Fruit fly (Drosophila melanogaster) whole organism, embryonic: ENCODE data around the gene APP-BP1.
A peak's percentile ranks its signal among the peaks of the same experiment; 100 is the strongest.

Experiments
- Antp ChIP-seq: fragments of 200-800 bp; sonication (Bioruptor generic); optimal IDR thresholded peaks from 3 replicates; lab custom pipeline; 2016; ENCODE audit warnings: missing biosample characterization, missing genetic modification characterization
- Atf-2 ChIP-seq: fragments of 200-800 bp; sonication (Bioruptor generic); optimal IDR thresholded peaks from 2 replicates; lab custom pipeline; 2016; ENCODE audit warnings: missing biosample characterization, missing genetic modification characterization
- CG10462 ChIP-seq: fragments of 200-800 bp; sonication (Bioruptor generic); optimal IDR thresholded peaks from 2 replicates; lab custom pipeline; 2016; ENCODE audit warnings: missing biosample characterization, missing genetic modification characterization
- CG13775 ChIP-seq: fragments of 200-800 bp; sonication (Bioruptor generic); optimal IDR thresholded peaks from 3 replicates; lab custom pipeline; 2017; ENCODE audit warnings: missing biosample characterization, mild to moderate bottlenecking, missing genetic modification characterization
- CG1529 ChIP-seq: fragments of 200-800 bp; sonication (Bioruptor generic); optimal IDR thresholded peaks from 3 replicates; lab custom pipeline; 2018; ENCODE audit warnings: missing biosample characterization, missing genetic modification characterization
- CG15479 ChIP-seq: fragments of 200-800 bp; sonication (Bioruptor generic); optimal IDR thresholded peaks from 3 replicates; lab custom pipeline; 2019; ENCODE audit warnings: missing biosample characterization, mild to moderate bottlenecking, missing genetic modification characterization, moderate library complexity
- CG17361 ChIP-seq: fragments of 200-800 bp; sonication (Bioruptor generic); IDR thresholded peaks from 3 replicates; pipeline ENCODE4 v1.3.6; 2022; ENCODE audit warnings: missing biosample characterization, missing genetic modification characterization
- CG17385 ChIP-seq: fragments of 200-800 bp; sonication (Bioruptor generic); optimal IDR thresholded peaks from 3 replicates; lab custom pipeline; 2018; ENCODE audit warnings: missing biosample characterization, mild to moderate bottlenecking, missing genetic modification characterization
- CG18262 ChIP-seq: fragments of 200-800 bp; optimal IDR thresholded peaks from 3 replicates; lab custom pipeline; 2019; ENCODE audit warnings: missing biosample characterization, mild to moderate bottlenecking, missing genetic modification characterization, moderate library complexity
- CG18619 ChIP-seq: fragments of 200-800 bp; sonication (Bioruptor generic); optimal IDR thresholded peaks from 3 replicates; lab custom pipeline; 2017; ENCODE audit warnings: missing biosample characterization, mild to moderate bottlenecking, missing genetic modification characterization
- CG30020 ChIP-seq: fragments of 200-800 bp; optimal IDR thresholded peaks from 2 replicates; lab custom pipeline; 2019; ENCODE audit warnings: missing biosample characterization, mild to moderate bottlenecking, missing genetic modification characterization, moderate library complexity
- CG6689 ChIP-seq: fragments of 200-800 bp; sonication (Bioruptor generic); IDR thresholded peaks from 2 replicates; pipeline ENCODE4 v1.3.6; 2022; ENCODE audit warnings: missing biosample characterization, missing genetic modification characterization
- CG6813 ChIP-seq: fragments of 200-800 bp; sonication (Bioruptor generic); optimal IDR thresholded peaks from 2 replicates; lab custom pipeline; 2017; ENCODE audit warnings: missing biosample characterization, missing genetic modification characterization, mild to moderate bottlenecking, moderate library complexity, missing genetic modification reagents
- CG9932 ChIP-seq: fragments of 200-800 bp; sonication (Bioruptor generic); IDR thresholded peaks from 2 replicates; pipeline ENCODE4 v1.3.6; 2022; ENCODE audit warnings: missing biosample characterization, missing genetic modification characterization
- CHES-1-like ChIP-seq: fragments of 200-800 bp; sonication (Bioruptor generic); optimal IDR thresholded peaks from 2 replicates; lab custom pipeline; 2016; ENCODE audit warnings: missing biosample characterization, missing genetic modification characterization
- Camta ChIP-seq: fragments of 200-800 bp; sonication (Bioruptor generic); optimal IDR thresholded peaks from 2 replicates; lab custom pipeline; 2016; ENCODE audit warnings: missing biosample characterization, missing genetic modification characterization
- Deaf1 ChIP-seq: fragments of 200-800 bp; optimal IDR thresholded peaks from 3 replicates; lab custom pipeline; 2019; ENCODE audit warnings: missing biosample characterization, mild to moderate bottlenecking, missing genetic modification characterization, moderate library complexity
- Doc3 ChIP-seq: fragments of 200-800 bp; sonication (Bioruptor generic); IDR thresholded peaks from 3 replicates; pipeline ENCODE4 v1.3.6; 2022; ENCODE audit warnings: missing biosample characterization, missing genetic modification characterization; ENCODE audit not compliant: partially characterized antibody
- Dp ChIP-seq: fragments of 200-800 bp; sonication (Bioruptor generic); optimal IDR thresholded peaks from 2 replicates; lab custom pipeline; 2018; ENCODE audit warnings: missing biosample characterization, mild to moderate bottlenecking, missing genetic modification characterization, moderate library complexity
- Dref ChIP-seq: fragments of 200-800 bp; sonication (Bioruptor generic); IDR thresholded peaks from 2 replicates; pipeline ENCODE4 v1.3.6; 2022; ENCODE audit warnings: missing biosample characterization, missing genetic modification characterization
- Drgx ChIP-seq: fragments of 200-800 bp; sonication (Bioruptor generic); IDR thresholded peaks from 2 replicates; pipeline ENCODE4 v1.3.6; 2022; ENCODE audit warnings: missing biosample characterization, missing genetic modification characterization
- E2f2 ChIP-seq: fragments of 200-800 bp; sonication (Bioruptor generic); IDR thresholded peaks from 2 replicates; pipeline ENCODE4 v1.3.6; 2022; ENCODE audit warnings: missing biosample characterization, missing genetic modification characterization
- Eip74EF ChIP-seq, 2 experiments: fragments of 200-800 bp in 1 of 2; fragments of >200 bp in 1 of 2; sonication (Bioruptor generic) in 1 of 2; optimal IDR thresholded peaks; 2 replicates each; lab custom pipeline; 2017 to 2019; ENCODE audit warnings: missing biosample characterization in 2 of 2, missing genetic modification characterization in 2 of 2, mild to moderate bottlenecking in 1 of 2, moderate library complexity in 1 of 2
- HHEX ChIP-seq: fragments of 200-800 bp; sonication (Bioruptor generic); optimal IDR thresholded peaks from 3 replicates; lab custom pipeline; 2017; ENCODE audit warnings: missing biosample characterization, mild to moderate bottlenecking, missing genetic modification characterization, missing genetic modification reagents
- HLH3B ChIP-seq: fragments of 200-800 bp; sonication (Bioruptor generic); IDR thresholded peaks from 2 replicates; pipeline ENCODE4 v1.3.6; 2022; ENCODE audit warnings: missing biosample characterization, missing genetic modification characterization
- HLHmδ ChIP-seq: fragments of 200-800 bp; sonication (Bioruptor generic); optimal IDR thresholded peaks from 2 replicates; lab custom pipeline; 2018; ENCODE audit warnings: missing biosample characterization, mild to moderate bottlenecking, missing genetic modification characterization, moderate library complexity
- HmgD ChIP-seq: fragments of 200-800 bp; sonication (Bioruptor generic); optimal IDR thresholded peaks from 3 replicates; lab custom pipeline; 2016; ENCODE audit warnings: missing biosample characterization, missing genetic modification characterization
- Hmr ChIP-seq: fragments of 200-800 bp; sonication (Bioruptor generic); optimal IDR thresholded peaks from 3 replicates; lab custom pipeline; 2017; ENCODE audit warnings: mild to moderate bottlenecking, missing biosample characterization, missing genetic modification reagents, missing genetic modification characterization
- Hmx ChIP-seq: fragments of 200-800 bp; sonication (Bioruptor generic); optimal IDR thresholded peaks from 2 replicates; lab custom pipeline; 2016; ENCODE audit warnings: missing biosample characterization, missing genetic modification characterization
- NfI ChIP-seq: fragments of 200-800 bp; sonication (Bioruptor generic); optimal IDR thresholded peaks from 3 replicates; lab custom pipeline; 2018; ENCODE audit warnings: missing biosample characterization, mild to moderate bottlenecking, missing genetic modification characterization, moderate library complexity
- Poxn ChIP-seq: fragments of 200-800 bp; sonication (Bioruptor generic); IDR thresholded peaks from 2 replicates; pipeline ENCODE4 v1.3.6; 2022; ENCODE audit warnings: missing biosample characterization, missing genetic modification characterization
- Ssrp ChIP-seq: fragments of 200-800 bp; sonication (Bioruptor generic); optimal IDR thresholded peaks from 2 replicates; lab custom pipeline; 2018; ENCODE audit warnings: missing biosample characterization, mild to moderate bottlenecking, missing genetic modification characterization, moderate library complexity
- ac ChIP-seq: fragments of 200-800 bp; sonication (Bioruptor generic); optimal IDR thresholded peaks from 3 replicates; lab custom pipeline; 2017; ENCODE audit warnings: missing biosample characterization, mild to moderate bottlenecking, missing genetic modification characterization
- aop ChIP-seq: fragments of 200-800 bp; sonication (Bioruptor generic); IDR thresholded peaks from 2 replicates; pipeline ENCODE4 v1.3.6; 2022; ENCODE audit warnings: missing biosample characterization, missing genetic modification characterization
- bcd ChIP-seq: fragments of 200-800 bp; sonication (Bioruptor generic); optimal IDR thresholded peaks from 2 replicates; lab custom pipeline; 2017; ENCODE audit warnings: missing biosample characterization, mild to moderate bottlenecking, missing genetic modification characterization
- cg ChIP-seq: fragments of 200-800 bp; sonication (Bioruptor generic); optimal IDR thresholded peaks from 3 replicates; lab custom pipeline; 2019; ENCODE audit warnings: missing biosample characterization, mild to moderate bottlenecking, missing genetic modification characterization, moderate library complexity
- dan ChIP-seq: fragments of 200-800 bp; sonication (Bioruptor generic); IDR thresholded peaks from 2 replicates; pipeline ENCODE4 v1.3.6; 2022; ENCODE audit warnings: missing biosample characterization, missing genetic modification characterization
- eve ChIP-seq, 2 experiments: fragments of >200 bp; optimal IDR thresholded peaks; 2 replicates each; lab custom pipeline; 2017; ENCODE audit warnings: missing biosample characterization in 2 of 2, missing genetic modification characterization in 2 of 2
- fd96Cb ChIP-seq: fragments of 200-800 bp; sonication (Bioruptor generic); optimal IDR thresholded peaks from 2 replicates; lab custom pipeline; 2018; ENCODE audit warnings: missing biosample characterization, mild to moderate bottlenecking, missing genetic modification characterization, moderate library complexity
- gcm ChIP-seq: fragments of 200-800 bp; sonication (Bioruptor generic); optimal IDR thresholded peaks from 2 replicates; lab custom pipeline; 2019; ENCODE audit warnings: missing biosample characterization, mild to moderate bottlenecking, missing genetic modification characterization, moderate library complexity
- grau ChIP-seq: fragments of 200-800 bp; optimal IDR thresholded peaks from 3 replicates; lab custom pipeline; 2019; ENCODE audit warnings: missing biosample characterization, mild to moderate bottlenecking, missing genetic modification characterization, moderate library complexity
- gro ChIP-seq: fragments of 200-800 bp; sonication (Bioruptor generic); optimal IDR thresholded peaks from 2 replicates; lab custom pipeline; 2016; ENCODE audit warnings: missing biosample characterization, missing genetic modification characterization
- knrl ChIP-seq: fragments of 200-800 bp; sonication (Bioruptor generic); IDR thresholded peaks from 3 replicates; pipeline ENCODE4 v1.3.6; 2022; ENCODE audit warnings: missing biosample characterization, missing genetic modification characterization; ENCODE audit not compliant: partially characterized antibody
- lmd ChIP-seq: fragments of 200-800 bp; sonication (Bioruptor generic); IDR thresholded peaks from 2 replicates; pipeline ENCODE4 v1.3.6; 2022; ENCODE audit warnings: missing biosample characterization, missing genetic modification characterization
- nmo ChIP-seq: fragments of 200-800 bp; sonication (Bioruptor generic); optimal IDR thresholded peaks from 2 replicates; lab custom pipeline; 2018; ENCODE audit warnings: missing biosample characterization, mild to moderate bottlenecking, missing genetic modification characterization, moderate library complexity
- org-1 ChIP-seq: fragments of 200-800 bp; sonication (Bioruptor generic); optimal IDR thresholded peaks from 2 replicates; lab custom pipeline; 2017; ENCODE audit warnings: missing biosample characterization, missing genetic modification characterization
- pb ChIP-seq: fragments of 200-800 bp; sonication (Bioruptor generic); optimal IDR thresholded peaks from 3 replicates; lab custom pipeline; 2016; ENCODE audit warnings: missing biosample characterization, missing genetic modification characterization
- rib ChIP-seq: fragments of 200-800 bp; sonication (Bioruptor generic); IDR thresholded peaks from 2 replicates; pipeline ENCODE4 v1.3.6; 2022; ENCODE audit warnings: missing biosample characterization, missing genetic modification characterization
- sug ChIP-seq: fragments of 200-800 bp; optimal IDR thresholded peaks from 2 replicates; lab custom pipeline; 2019; ENCODE audit warnings: missing biosample characterization, mild to moderate bottlenecking, missing genetic modification characterization, moderate library complexity
- toy ChIP-seq: fragments of 200-800 bp; sonication (Bioruptor generic); IDR thresholded peaks from 2 replicates; pipeline ENCODE4 v1.3.6; 2022; ENCODE audit warnings: missing biosample characterization, missing genetic modification characterization
- ttk ChIP-seq: fragments of 200-800 bp; sonication (Bioruptor generic); IDR thresholded peaks from 2 replicates; pipeline ENCODE4 v2.1.2; 2022; ENCODE audit warnings: missing biosample characterization, missing genetic modification characterization
- vnd ChIP-seq: fragments of 200-800 bp; sonication (Bioruptor generic); IDR thresholded peaks from 3 replicates; pipeline ENCODE4 v1.3.6; 2022; ENCODE audit warnings: missing biosample characterization, missing genetic modification characterization; ENCODE audit not compliant: partially characterized antibody

Gene APP-BP1

DNA sequence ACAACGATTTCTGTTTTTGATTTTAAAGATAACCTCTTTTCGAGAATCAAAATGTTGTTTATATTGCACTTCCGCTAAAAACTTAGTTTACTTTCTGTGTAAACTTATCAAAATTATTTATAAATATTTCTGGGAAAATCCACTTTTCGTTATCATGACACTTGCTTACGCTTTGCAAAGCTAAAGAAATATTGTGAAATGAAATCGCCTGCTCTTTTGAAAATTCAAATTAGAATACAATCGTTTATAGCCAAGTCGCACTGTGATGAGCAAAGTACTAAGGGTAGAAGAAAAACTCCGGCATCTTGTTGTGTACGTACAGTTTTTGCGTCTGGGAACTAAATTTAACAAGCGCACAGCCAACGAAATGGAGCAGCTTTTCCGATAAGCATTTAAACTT lies 26.2 kb downstream of the APP-BP1 start (continued):
- TF ChIP-seq Camta (GFP tag; lab: Kevin White, UChicago) (no peak), Ssrp (tag; lab: Kevin White, UChicago) (peak; percentile 11), CG18262 (peak; percentile 34), Deaf1 (no peak), CHES-1-like (GFP tag; lab: Kevin White, UChicago) (no peak), cg (GFP tag; lab: Kevin White, UChicago) (no peak), ttk (GFP tag; lab: Robert Waterston, UW) (no peak), dan (GFP tag; lab: Robert Waterston, UW) (no peak), lmd (0 out of 2 replicates have a peak, but pooled peaks have one; percentile 13), gcm (no peak), rib (GFP tag; lab: Robert Waterston, UW) (no peak), CG17361 (GFP tag; lab: Robert Waterston, UW) (peak; percentile 34; the same call in 1 of the 3 replicates), ac (GFP tag; lab: Kevin White, UChicago) (no peak), CG30020 (tag; lab: Kevin White, UChicago) (no peak), HmgD (no peak), aop (GFP tag; lab: Robert Waterston, UW) (no peak), eve (GFP tag; optimal IDR thresholded peaks at IDR 0.05; lab: Kevin White, UChicago) (no peak), Poxn (GFP tag; lab: Robert Waterston, UW) (no peak), Drgx (GFP tag; lab: Robert Waterston, UW) (no peak), CG10462 (GFP tag; lab: Kevin White, UChicago) (no peak), pb (no peak), HLH3B (GFP tag; lab: Robert Waterston, UW) (0 out of 2 replicates have a peak, but pooled peaks have one; percentile 21), E2f2 (GFP tag; lab: Robert Waterston, UW) (no peak), Doc3 (GFP tag; lab: Robert Waterston, UW) (no peak), HHEX (GFP tag; lab: Kevin White, UChicago) (no peak), CG6689 (GFP tag; lab: Robert Waterston, UW) (no peak), CG18619 (no peak), Atf-2 (GFP tag; lab: Kevin White, UChicago) (no peak), CG15479 (GFP tag; lab: Kevin White, UChicago) (no peak), Antp (GFP tag; lab: Kevin White, UChicago) (no peak), Eip74EF (GFP tag; optimal IDR thresholded peaks at IDR 0.05; lab: Kevin White, UChicago) (peak in 1 of 2 experiments; percentile 20), Hmr (GFP tag; lab: Kevin White, UChicago) (no peak), knrl (GFP tag; lab: Robert Waterston, UW) (no peak), fd96Cb (tag; lab: Kevin White, UChicago) (peak; percentile 7), Dp (no peak), toy (GFP tag; lab: Robert Waterston, UW) (no peak), HLHmδ (GFP tag; lab: Kevin White, UChicago) (no peak), bcd (GFP tag; lab: Kevin White, UChicago) (no peak), sug (no peak), Hmx (no peak), gro (GFP tag; lab: Kevin White, UChicago) (no peak), nmo (GFP tag; lab: Kevin White, UChicago) (peak; percentile 14), org-1 (GFP tag; lab: Kevin White, UChicago) (no peak), vnd (GFP tag; lab: Robert Waterston, UW) (no peak), Dref (no peak), grau (tag; lab: Kevin White, UChicago) (peak; percentile 89), CG13775 (no peak), CG17385 (GFP tag; lab: Kevin White, UChicago) (peak; percentile 15), CG6813 (GFP tag; lab: Kevin White, UChicago) (no peak), CG9932 (GFP tag; lab: Robert Waterston, UW) (no peak), CG1529 (GFP tag; lab: Kevin White, UChicago) (no peak), NfI (GFP tag; lab: Kevin White, UChicago) (peak; percentile 23)
